In the genomic region with DNA sequence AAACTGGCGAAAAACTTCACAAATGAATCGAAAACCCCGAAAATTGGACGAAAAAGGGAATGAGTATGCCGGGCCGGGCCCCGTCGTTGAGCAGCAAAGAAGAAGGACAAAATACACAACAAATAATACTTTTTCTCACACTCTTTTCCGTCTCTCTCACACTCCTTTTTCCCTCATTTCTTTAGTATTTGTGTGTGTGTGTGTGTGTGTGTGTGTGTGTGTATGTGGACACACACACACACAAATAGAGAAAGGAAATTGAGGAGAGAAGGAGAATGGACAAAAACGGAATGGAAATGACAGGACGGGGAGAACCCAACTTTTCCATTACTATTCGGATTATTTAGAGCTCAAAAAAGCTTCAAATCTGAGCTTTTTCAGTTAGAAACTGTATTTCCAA, we compare ENCODE assay signal across 5 worm cellular contexts.
TF ChIP-seq lines count a peak whose summit lies in the region.

No protein-coding gene starts in this region.

TF ChIP-seq in whole organism, L1 larva, 84 proteins besides CTCF, POLR2A, EP300 and RAD21 (continues in another document):
- TF ChIP-seq mep-1 (tag; optimal IDR thresholded peaks at IDR 0.05; lab: Kevin White, UChicago): peak; percentile 34
- peak; percentile 41 for TF ChIP-seq F16B12.6 (tag; optimal IDR thresholded peaks at IDR 0.05; lab: Kevin White, UChicago)
- peak; percentile 26 to 77 (median 45) for TF ChIP-seq ceh-82 (tag; optimal IDR thresholded peaks at IDR 0.05; lab: Kevin White, UChicago)
- TF ChIP-seq C34B4.2 (tag; optimal IDR thresholded peaks at IDR 0.05; lab: Kevin White, UChicago): no peak
- peak; percentile 56 for TF ChIP-seq nhr-71 (tag; optimal IDR thresholded peaks at IDR 0.05; lab: Kevin White, UChicago)
- peak; percentile 69 for TF ChIP-seq C16A3.4 (tag; optimal IDR thresholded peaks at IDR 0.05; lab: Kevin White, UChicago)
- TF ChIP-seq pag-3 (tag; optimal IDR thresholded peaks at IDR 0.05; lab: Kevin White, UChicago; ENCODE audit: borderline replicate concordance, insufficient read depth): no peak
- peak; percentile 53 for TF ChIP-seq lin-13 (GFP tag; optimal IDR thresholded peaks at IDR 0.05; lab: Kevin White, UChicago)
- peak; percentile 58 for TF ChIP-seq nhr-77 (tag; optimal IDR thresholded peaks at IDR 0.05; lab: Kevin White, UChicago)
- TF ChIP-seq dpl-1 (GFP tag; optimal IDR thresholded peaks at IDR 0.05; lab: Kevin White, UChicago): peak in 2 of 3 experiments; percentile 16 to 45
- peak; percentile 39 for TF ChIP-seq zag-1 (tag; optimal IDR thresholded peaks at IDR 0.05; lab: Kevin White, UChicago)
- peak; percentile 21 for TF ChIP-seq nhr-20 (tag; optimal IDR thresholded peaks at IDR 0.05; lab: Kevin White, UChicago)
- no peak for TF ChIP-seq snpc-4 (tag; optimal IDR thresholded peaks at IDR 0.05; lab: Kevin White, UChicago)
- TF ChIP-seq xbp-1 (tag; optimal IDR thresholded peaks at IDR 0.05; lab: Kevin White, UChicago): peak; percentile 21
- peak; percentile 12 for TF ChIP-seq nhr-47 (tag; optimal IDR thresholded peaks at IDR 0.05; lab: Kevin White, UChicago)
- TF ChIP-seq unc-86 (tag; optimal IDR thresholded peaks at IDR 0.05; lab: Kevin White, UChicago): peak; percentile 12
- TF ChIP-seq fos-1 (tag; optimal IDR thresholded peaks at IDR 0.05; lab: Kevin White, UChicago): no peak

TF ChIP-seq in whole organism, L3 larva, 47 proteins besides CTCF, POLR2A, EP300 and RAD21 (continues in another document):
- TF ChIP-seq fkh-2 (tag; optimal IDR thresholded peaks at IDR 0.05; lab: Kevin White, UChicago): no peak
- TF ChIP-seq nhr-77 (tag; optimal IDR thresholded peaks at IDR 0.05; lab: Kevin White, UChicago): no peak
- no peak for TF ChIP-seq nhr-237 (tag; optimal IDR thresholded peaks at IDR 0.05; lab: Kevin White, UChicago)
- peak; percentile 67 for TF ChIP-seq nfya-1 (tag; optimal IDR thresholded peaks at IDR 0.05; lab: Kevin White, UChicago; ENCODE audit: insufficient read depth)
- no peak for TF ChIP-seq skn-1 (tag; optimal IDR thresholded peaks at IDR 0.05; lab: Kevin White, UChicago)
- no peak for TF ChIP-seq ceh-9 (tag; optimal IDR thresholded peaks at IDR 0.05; lab: Kevin White, UChicago)
- TF ChIP-seq jun-1 (tag; optimal IDR thresholded peaks at IDR 0.05; lab: Kevin White, UChicago): peak; percentile 36
- TF ChIP-seq nhr-76 (tag; optimal IDR thresholded peaks at IDR 0.05; lab: Kevin White, UChicago): no peak
- TF ChIP-seq ztf-4 (tag; optimal IDR thresholded peaks at IDR 0.05; lab: Kevin White, UChicago): no peak
- TF ChIP-seq mml-1 (tag; optimal IDR thresholded peaks at IDR 0.05; lab: Kevin White, UChicago): no peak
- no peak for TF ChIP-seq fos-1 (tag; optimal IDR thresholded peaks at IDR 0.05; lab: Kevin White, UChicago)
- TF ChIP-seq snpc-4 (tag; optimal IDR thresholded peaks at IDR 0.05; lab: Kevin White, UChicago): peak; percentile 40
- no peak for TF ChIP-seq egl-5 (tag; optimal IDR thresholded peaks at IDR 0.05; lab: Kevin White, UChicago)
- TF ChIP-seq elt-2 (tag; optimal IDR thresholded peaks at IDR 0.05; lab: Kevin White, UChicago): peak; percentile 35
- peak; percentile 34 for TF ChIP-seq fkh-10 (GFP tag; optimal IDR thresholded peaks at IDR 0.05; lab: Kevin White, UChicago)
- TF ChIP-seq zag-1 (tag; optimal IDR thresholded peaks at IDR 0.05; lab: Kevin White, UChicago): no peak
- TF ChIP-seq nhr-11 (tag; optimal IDR thresholded peaks at IDR 0.05; lab: Kevin White, UChicago): no peak
- no peak for TF ChIP-seq egl-27 (tag; optimal IDR thresholded peaks at IDR 0.05; lab: Kevin White, UChicago)
- no peak for TF ChIP-seq nhr-23 (tag; optimal IDR thresholded peaks at IDR 0.05; lab: Kevin White, UChicago)

TF ChIP-seq in whole organism, early embryonic, 17 proteins besides CTCF, POLR2A, EP300 and RAD21:
- TF ChIP-seq B0310.2 (tag; optimal IDR thresholded peaks at IDR 0.05; lab: Kevin White, UChicago) (no peak), tra-4 (tag; optimal IDR thresholded peaks at IDR 0.05; lab: Kevin White, UChicago) (no peak), aly-1 (tag; optimal IDR thresholded peaks at IDR 0.05; lab: Kevin White, UChicago) (no peak), scrt-1 (GFP tag; IDR thresholded peaks at IDR 0.05; lab: Robert Waterston, UW) (no peak), tbx-37 (GFP tag; conservative IDR thresholded peaks at IDR 0.05; lab: Robert Waterston, UW) (no peak), F13C5.2 (tag; optimal IDR thresholded peaks at IDR 0.05; lab: Kevin White, UChicago) (peak; percentile 1), hmg-4 (GFP tag; optimal IDR thresholded peaks at IDR 0.05; lab: Kevin White, UChicago) (no peak), hmbx-1 (tag; optimal IDR thresholded peaks at IDR 0.05; lab: Kevin White, UChicago) (no peak)

TF ChIP-seq in whole organism, midembryonic, 9 proteins besides CTCF, POLR2A, EP300 and RAD21:
- TF ChIP-seq cog-1 (tag; optimal IDR thresholded peaks at IDR 0.05; lab: Kevin White, UChicago): peak; percentile 33
- no peak for TF ChIP-seq tab-1 (GFP tag; IDR thresholded peaks at IDR 0.05; lab: Robert Waterston, UW)

TF ChIP-seq in whole organism, young adult, 124 proteins besides CTCF, POLR2A, EP300 and RAD21:
- TF ChIP-seq dpff-1 (tag; optimal IDR thresholded peaks at IDR 0.05; lab: Kevin White, UChicago) (no peak), cebp-1 (GFP tag; IDR thresholded peaks at IDR 0.05; lab: Robert Waterston, UW) (no peak), cebp-1 (tag; optimal IDR thresholded peaks at IDR 0.05; lab: Kevin White, UChicago) (peak; percentile 17), Y67H2A.10 (GFP tag; conservative IDR thresholded peaks at IDR 0.05; lab: Robert Waterston, UW) (no peak), ztf-26 (tag; optimal IDR thresholded peaks at IDR 0.05; lab: Kevin White, UChicago) (no peak), ceh-27 (GFP tag; optimal IDR thresholded peaks at IDR 0.05; lab: Kevin White, UChicago) (peak; percentile 28), mes-4 (tag; optimal IDR thresholded peaks at IDR 0.05; lab: Kevin White, UChicago) (no peak), hmg-1.2 (GFP tag; IDR thresholded peaks at IDR 0.05; lab: Robert Waterston, UW) (peak; percentile 18; the same call in 1 of the 2 replicates)

Comparison
In these comparisons a context has a peak if more than half of its experiments do, and no peak if none do; other contexts are left out.
1. Of the 8 proteins assayed by ChIP-seq in both whole organism, young adult and whole organism, L1 larva: peak only in whole organism, young adult: none; only in whole organism, L1 larva: dpl-1, efl-1 and lin-35; in both: none; in neither: 5.